Worm (Caenorhabditis elegans) whole organism, L4/young adult: ENCODE data around the gene slc-25A18.2.

Experiments
- W03F9.2 ChIP-seq: fragments of 150-350 bp; optimal IDR thresholded peaks from 2 replicates; lab custom pipeline; 2014; ENCODE audit warnings: missing biosample characterization, missing genetic modification characterization
- dao-5 ChIP-seq: sonication (generic microtip); optimal IDR thresholded peaks from 2 replicates; lab custom pipeline; 2016; ENCODE audit warnings: missing genotype, missing genetic modification characterization, moderate library complexity, missing compliant biosample characterization
- him-1 ChIP-seq: sonication (generic microtip); optimal IDR thresholded peaks from 2 replicates; lab custom pipeline; 2016; ENCODE audit warnings: missing genotype, missing genetic modification reagents, missing genetic modification characterization, missing compliant biosample characterization

The slc-25A18.2 gene

DNA sequence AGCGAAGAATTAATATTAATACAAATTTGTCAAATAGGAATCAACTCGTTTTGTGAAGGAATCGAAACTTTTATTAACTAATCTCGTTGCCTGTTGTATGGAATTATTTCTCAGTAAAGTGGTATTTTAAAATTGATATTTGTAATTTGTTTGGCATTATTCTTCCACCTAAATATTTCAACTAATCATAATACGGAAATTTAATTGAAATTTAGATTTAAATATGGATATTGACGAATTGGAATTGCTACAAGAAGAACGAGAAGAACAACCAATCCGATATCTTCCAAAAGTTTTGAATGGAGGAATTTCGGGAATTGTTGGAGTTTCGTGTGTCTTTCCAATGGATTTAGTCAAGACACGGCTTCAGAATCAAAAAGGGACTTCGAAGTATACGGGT lies at the start of gene slc-25A18.2:
TSS of gene slc-25A18.2 (plus strand) at position 216 of the 400 bp plus-strand sequence.
- TF ChIP-seq W03F9.2 (tag; lab: Kevin White, UChicago) (no peak), dao-5 (no peak), him-1 (tag; lab: Kevin White, UChicago) (no peak)

DNA sequence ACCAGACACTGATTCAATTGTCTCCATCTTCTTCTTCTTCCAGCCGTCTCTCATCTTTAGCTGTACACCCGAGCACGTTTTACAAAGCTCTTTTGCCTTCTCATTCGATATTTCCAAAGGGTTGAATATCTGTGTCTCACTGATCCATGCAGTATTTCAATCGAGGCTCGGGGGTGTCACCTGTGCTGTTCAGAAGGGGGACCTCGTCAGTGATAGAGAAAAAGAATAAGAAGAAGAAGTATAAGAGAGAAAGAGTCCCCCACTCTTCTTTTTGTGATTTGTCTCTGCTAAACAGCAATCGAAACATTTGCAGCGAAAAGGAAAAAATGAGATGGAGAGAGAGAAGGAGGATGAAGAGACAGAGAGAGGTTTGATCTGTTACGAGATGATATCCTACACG lies 48.8 kb upstream of the slc-25A18.2 start:
- no peak for TF ChIP-seq dao-5
- no peak for TF ChIP-seq W03F9.2 (tag; lab: Kevin White, UChicago)
- TF ChIP-seq him-1 (tag; lab: Kevin White, UChicago), result no peak

DNA sequence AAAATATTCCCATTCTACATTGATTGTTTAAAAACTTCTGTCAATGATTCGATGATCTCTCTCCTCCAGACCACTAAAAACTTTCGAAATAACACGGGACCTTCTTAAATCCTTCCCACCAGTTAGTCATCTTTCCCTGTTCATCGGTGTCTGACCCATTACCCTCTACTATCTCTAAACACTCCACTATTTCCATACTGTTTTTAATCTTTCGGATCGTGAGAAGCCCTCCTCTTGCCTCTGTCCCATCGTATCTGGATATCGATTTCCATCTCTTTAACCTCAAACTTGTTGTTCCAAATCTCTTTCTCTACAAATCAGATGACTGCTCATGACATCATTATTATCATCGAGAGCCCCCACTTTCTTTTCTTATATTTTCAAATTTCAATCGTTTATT lies 46.5 kb upstream of the slc-25A18.2 start:
- TF ChIP-seq dao-5 (no peak), him-1 (tag; lab: Kevin White, UChicago) (no peak), W03F9.2 (tag; lab: Kevin White, UChicago) (no peak)

DNA sequence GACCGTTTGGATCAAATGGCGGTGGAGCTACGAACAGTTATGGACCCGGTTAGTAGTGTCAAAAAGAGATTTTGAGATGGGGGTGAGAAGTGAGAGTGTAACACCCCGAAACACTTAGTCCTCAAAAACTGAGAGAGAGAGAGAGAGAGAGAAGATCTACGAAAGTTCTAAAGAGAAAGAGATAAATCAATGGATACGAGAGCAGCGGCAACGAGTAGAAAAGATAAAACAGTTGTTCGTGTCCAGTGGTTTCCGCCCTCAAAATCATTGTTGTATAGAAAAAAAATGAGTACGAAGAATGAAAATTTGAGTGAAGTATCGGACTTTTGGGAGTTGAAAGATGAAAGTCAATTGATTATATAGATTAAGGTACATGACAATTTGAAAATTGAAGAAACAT lies 45.8 kb upstream of the slc-25A18.2 start:
- TF ChIP-seq dao-5 (no peak), him-1 (tag; lab: Kevin White, UChicago) (no peak), W03F9.2 (tag; lab: Kevin White, UChicago) (no peak)

DNA sequence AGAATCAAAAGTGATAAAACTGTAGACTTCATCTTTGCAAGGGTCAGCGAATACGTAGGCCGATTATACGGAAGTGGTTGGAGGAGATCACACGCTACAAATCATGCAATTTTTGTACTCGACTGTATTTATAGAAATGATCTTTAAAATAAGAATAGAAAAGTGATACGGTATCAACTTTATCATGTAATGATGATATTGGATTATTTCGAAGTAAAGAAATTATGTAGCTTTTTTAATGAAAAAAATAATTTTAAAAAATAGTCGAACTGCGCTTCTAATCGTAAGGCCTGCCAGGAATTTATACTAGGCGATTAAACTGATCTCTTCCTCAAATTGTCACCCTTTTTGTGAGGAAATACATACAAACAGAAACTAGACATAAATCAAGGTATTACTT lies 41.0 kb upstream of the slc-25A18.2 start, which contains the start of gene B0496.11:
TSS of gene B0496.11 (minus strand) at position 101 of the 400 bp plus-strand sequence.
- no peak for TF ChIP-seq W03F9.2 (tag; lab: Kevin White, UChicago)
- TF ChIP-seq dao-5, result no peak
- TF ChIP-seq him-1 (tag; lab: Kevin White, UChicago), result no peak

DNA sequence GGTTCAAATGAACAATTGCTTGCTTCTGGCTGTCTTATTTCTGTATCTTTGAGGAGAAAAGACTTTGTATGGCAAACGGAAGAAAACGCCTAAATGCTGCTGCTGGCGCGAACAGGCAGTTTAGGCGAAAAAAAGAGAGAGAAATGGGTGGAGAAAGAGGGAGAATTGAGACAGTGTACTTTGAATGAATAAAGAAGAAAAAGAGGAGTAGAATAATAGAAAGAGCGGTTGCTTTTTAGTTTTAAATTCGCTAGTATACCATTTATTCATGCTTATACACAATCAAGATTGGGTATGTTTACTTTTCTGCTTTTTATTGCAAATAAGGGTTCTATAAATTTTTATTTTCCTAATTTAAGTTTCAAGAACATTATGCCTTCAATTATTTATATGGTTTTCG lies 35.5 kb upstream of the slc-25A18.2 start:
- TF ChIP-seq him-1 (tag; lab: Kevin White, UChicago) (no peak), dao-5 (no peak), W03F9.2 (tag; lab: Kevin White, UChicago) (no peak)

DNA sequence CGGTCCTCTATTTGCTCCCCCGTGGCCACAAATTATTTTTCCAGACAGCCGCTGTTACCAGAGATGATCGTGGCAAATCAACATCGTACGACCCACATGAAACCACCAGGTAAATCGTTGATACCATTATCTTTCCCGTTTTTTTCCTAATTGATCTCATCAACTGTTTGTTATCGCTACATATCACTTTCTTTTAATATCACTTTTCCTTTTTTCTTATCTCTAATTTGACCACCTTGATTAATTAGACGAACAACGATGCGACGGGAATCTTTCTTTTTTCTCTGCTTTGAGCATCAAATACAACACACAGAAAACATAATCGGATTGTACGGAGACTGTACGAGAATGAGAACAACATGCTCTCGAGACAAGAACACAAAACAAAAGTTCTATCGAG lies 34.6 kb upstream of the slc-25A18.2 start:
- TF ChIP-seq W03F9.2 (tag; lab: Kevin White, UChicago) (no peak), dao-5 (no peak)

DNA sequence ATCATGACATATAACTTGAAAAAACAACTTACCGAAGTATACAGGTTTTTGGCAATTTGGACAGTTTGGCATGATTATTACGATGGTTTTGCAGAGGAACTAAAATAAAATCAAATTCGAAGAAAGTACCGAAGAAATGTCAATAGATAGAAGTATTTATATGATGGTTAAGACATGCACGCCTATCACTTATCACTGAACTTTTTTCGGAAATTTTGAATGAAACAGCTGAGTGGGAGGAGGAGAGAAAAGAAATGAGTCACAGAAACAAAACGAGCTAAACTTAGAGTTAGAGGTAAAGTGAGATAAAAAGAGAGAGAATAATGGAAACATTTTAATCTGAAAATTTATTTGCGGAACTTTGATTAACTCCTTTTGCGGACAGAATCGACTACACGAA lies 29.6 kb upstream of the slc-25A18.2 start, which contains the start of gene valv-1:
TSS of gene valv-1 (minus strand) at position 101 of the 400 bp plus-strand sequence.
- no peak for TF ChIP-seq dao-5
- no peak for TF ChIP-seq W03F9.2 (tag; lab: Kevin White, UChicago)
- no peak for TF ChIP-seq him-1 (tag; lab: Kevin White, UChicago)

DNA sequence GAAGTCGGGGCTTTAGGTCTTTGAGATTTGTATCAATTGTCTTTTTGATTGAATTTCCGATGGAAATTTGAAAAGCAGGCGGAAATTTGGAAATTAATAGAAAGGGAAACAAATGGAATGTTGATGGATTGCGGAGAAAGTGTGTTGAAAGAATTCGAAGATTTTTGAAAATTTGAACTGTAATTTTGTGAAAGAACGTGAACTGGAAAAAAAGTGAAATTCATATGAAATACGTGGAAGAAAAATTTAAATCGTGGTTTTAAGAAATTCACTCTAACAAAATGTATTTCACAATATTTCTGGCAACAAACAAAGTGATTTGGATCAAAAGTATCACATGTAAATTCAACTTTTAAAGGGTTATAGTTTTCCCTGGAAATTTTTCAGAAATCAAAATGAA lies 28.8 kb upstream of the slc-25A18.2 start, which contains the start of gene B0496.1:
TSS of gene B0496.1 (plus strand) at position 301 of the 400 bp plus-strand sequence.
- TF ChIP-seq dao-5 (no peak), him-1 (tag; lab: Kevin White, UChicago) (no peak), W03F9.2 (tag; lab: Kevin White, UChicago) (no peak)

DNA sequence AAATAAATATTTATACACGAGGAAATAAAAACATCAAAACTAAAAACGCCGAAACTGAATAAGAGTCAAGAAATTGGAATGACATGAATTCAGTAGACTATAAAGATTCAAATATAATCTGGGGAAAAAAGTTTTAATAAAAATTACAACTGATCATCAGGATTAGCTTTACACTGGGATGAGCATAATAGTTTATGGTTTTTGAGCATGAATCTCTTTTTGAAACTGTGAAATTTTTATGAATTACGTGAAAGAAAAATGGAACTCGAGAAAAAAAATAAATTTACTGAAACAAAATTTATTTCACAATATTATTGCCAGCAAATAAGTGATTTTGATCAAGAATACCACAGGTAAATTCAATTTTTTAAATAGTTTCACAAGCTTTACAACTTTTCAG lies 27.3 kb upstream of the slc-25A18.2 start, which contains the start of gene B0496.2:
TSS of gene B0496.2 (plus strand) at position 301 of the 400 bp plus-strand sequence.
- no peak for TF ChIP-seq dao-5
- TF ChIP-seq him-1 (tag; lab: Kevin White, UChicago), result no peak
- no peak for TF ChIP-seq W03F9.2 (tag; lab: Kevin White, UChicago)

DNA sequence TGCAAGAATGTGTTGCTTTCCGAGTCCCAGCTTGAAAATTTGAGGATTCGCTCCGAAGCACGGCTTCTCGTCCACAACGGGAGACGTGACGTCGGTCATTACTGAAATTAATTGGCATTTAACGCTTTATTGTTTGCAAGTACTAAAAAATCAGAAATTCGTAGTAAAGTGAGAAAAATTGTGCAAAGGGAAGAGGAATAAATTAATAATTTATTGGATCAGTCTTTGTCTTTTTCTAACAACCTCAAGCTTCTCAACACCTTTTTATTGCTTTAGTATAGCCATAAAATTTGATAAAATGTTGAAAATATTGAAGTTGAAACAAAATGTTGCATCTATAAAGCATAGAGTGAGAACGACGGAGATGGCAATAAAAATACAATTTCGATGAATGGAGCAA lies 23.5 kb upstream of the slc-25A18.2 start, which contains the start of gene tes-1:
TSS of gene tes-1 (minus strand) at position 101 of the 400 bp plus-strand sequence.
- TF ChIP-seq W03F9.2 (tag; lab: Kevin White, UChicago) (no peak), him-1 (tag; lab: Kevin White, UChicago) (no peak), dao-5 (no peak)

DNA sequence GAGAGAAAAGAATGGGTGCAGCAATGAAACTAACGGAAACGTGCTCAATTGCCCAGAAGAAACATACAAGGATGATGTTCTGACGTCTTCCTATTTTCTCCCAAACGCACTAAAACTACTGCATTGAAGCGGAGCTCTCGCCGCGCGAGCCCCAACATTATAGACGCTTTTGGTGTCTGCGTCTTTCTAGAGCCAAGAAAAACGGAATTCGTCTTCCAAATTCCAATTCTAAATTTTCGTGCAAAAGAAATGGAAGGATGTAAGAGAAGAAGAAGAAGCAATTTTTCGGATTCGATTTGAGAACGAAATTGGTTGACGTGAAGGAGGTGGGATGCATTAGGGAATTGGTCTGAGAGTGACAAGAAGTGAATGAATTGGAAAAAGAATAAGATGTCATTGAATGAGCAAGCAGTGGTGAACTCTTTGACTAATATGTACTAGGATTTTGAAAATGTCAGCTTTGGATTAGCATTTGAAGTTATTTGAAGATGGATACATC lies 21.1 kb upstream of the slc-25A18.2 start:
- TF ChIP-seq W03F9.2 (tag; lab: Kevin White, UChicago), result no peak
- no peak for TF ChIP-seq him-1 (tag; lab: Kevin White, UChicago)
- TF ChIP-seq dao-5, result no peak

DNA sequence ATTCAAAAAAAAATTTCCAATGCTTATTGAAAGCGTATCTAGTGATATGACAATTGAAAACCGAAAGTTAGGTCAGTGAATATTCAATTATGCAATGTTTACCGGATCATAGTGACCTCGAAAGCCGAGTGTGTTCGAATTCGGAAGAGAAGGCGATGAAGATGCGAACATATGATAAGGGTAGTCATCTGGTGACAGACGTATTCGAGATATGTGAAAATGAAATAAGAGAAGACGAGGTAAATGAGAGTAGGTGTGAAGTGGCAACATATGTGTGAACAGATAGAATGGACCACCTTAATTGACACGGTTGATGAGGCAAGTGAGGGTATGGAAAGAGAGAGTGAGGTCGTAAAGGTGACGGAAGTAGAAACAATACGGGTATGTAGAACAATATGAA lies 20.0 kb upstream of the slc-25A18.2 start:
- TF ChIP-seq him-1 (tag; lab: Kevin White, UChicago) (no peak), dao-5 (no peak), W03F9.2 (tag; lab: Kevin White, UChicago) (no peak)

DNA sequence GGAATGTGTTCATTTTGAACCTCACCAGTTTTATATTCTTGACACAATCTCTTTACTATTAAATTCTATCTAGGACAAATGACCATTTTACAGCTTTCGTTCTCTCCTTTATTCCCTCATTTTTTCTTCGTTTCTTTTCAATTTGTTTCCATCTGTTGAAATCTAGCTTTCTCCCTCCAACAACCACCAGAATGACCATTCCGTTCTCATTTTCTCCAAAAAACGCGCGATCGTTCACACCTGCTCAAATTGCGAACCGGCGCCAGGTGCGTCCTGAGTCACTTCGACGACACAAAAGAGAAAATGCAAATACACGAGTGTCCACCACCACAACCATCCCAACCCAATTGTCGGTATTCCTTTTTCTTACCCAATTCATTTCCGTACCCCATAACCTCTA lies 18.6 kb upstream of the slc-25A18.2 start, which contains the start of gene F13B6.1:
TSS of gene F13B6.1 (plus strand) at position 301 of the 400 bp plus-strand sequence.
- TF ChIP-seq dao-5 (no peak), W03F9.2 (tag; lab: Kevin White, UChicago) (no peak), him-1 (tag; lab: Kevin White, UChicago) (no peak)

DNA sequence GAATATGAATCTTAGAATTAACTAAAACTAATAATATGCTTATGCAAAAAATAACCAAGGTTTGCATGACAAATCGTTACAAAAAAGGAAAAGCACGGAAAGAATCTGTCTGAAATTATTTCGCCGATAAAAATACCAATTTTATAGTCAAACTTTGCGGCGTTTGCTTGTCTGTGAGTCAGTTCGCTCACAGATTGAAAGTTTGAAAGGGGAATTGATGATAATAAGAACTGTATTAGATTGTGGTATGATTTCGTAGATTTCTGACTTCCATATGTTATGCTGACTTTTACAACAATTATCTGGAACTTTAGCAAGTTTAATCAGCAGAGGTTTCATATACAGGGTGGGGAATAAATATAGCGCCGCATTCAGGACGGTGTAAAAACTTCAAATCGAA lies 14.6 kb upstream of the slc-25A18.2 start, which contains the start of gene F13B6.2:
TSS of gene F13B6.2 (minus strand) at position 101 of the 400 bp plus-strand sequence.
- TF ChIP-seq dao-5 (no peak), him-1 (tag; lab: Kevin White, UChicago) (no peak), W03F9.2 (tag; lab: Kevin White, UChicago) (no peak)
